Worm (Caenorhabditis elegans): ENCODE measurements around the gene ZK616.65.

ce11 chrIV:5367899-5368298, 43.1 kb downstream of the ZK616.65 start:
- TF ChIP-seq ztf-4 (tag; optimal IDR thresholded peaks at IDR 0.05) (no peak), ceh-28 (tag; optimal IDR thresholded peaks at IDR 0.05) (no peak), sea-2 (GFP tag; optimal IDR thresholded peaks at IDR 0.05) (no peak), ceh-9 (tag; optimal IDR thresholded peaks at IDR 0.05) (no peak), nhr-11 (tag; optimal IDR thresholded peaks at IDR 0.05) (no peak), fos-1 (tag; optimal IDR thresholded peaks at IDR 0.05) (no peak), nhr-237 (tag; optimal IDR thresholded peaks at IDR 0.05) (no peak)

Measured in whole organism, L3 larva.